Worm (Caenorhabditis elegans): ENCODE measurements around the gene F25B4.8.

ce11 chrV:5736068-5736467 is 44.6 kb upstream of the F25B4.8 start, which contains the start of gene K09H11.6:
- TF ChIP-seq skn-1 (tag; optimal IDR thresholded peaks at IDR 0.05) (no peak), unc-130 (GFP tag; optimal IDR thresholded peaks at IDR 0.05) (no peak), nhr-237 (tag; optimal IDR thresholded peaks at IDR 0.05) (no peak), ceh-28 (tag; optimal IDR thresholded peaks at IDR 0.05) (no peak), pha-4 (GFP tag; IDR thresholded peaks at IDR 0.05) (no peak), pha-4 (tag; optimal IDR thresholded peaks at IDR 0.05) (no peak), nhr-10 (tag; optimal IDR thresholded peaks at IDR 0.05) (no peak), dpl-1 (GFP tag; optimal IDR thresholded peaks at IDR 0.05) (no peak), cey-2 (tag; optimal IDR thresholded peaks at IDR 0.05; ENCODE audit: borderline replicate concordance, insufficient read depth) (no peak), unc-39 (tag; optimal IDR thresholded peaks at IDR 0.05) (no peak), nhr-111 (GFP tag; optimal IDR thresholded peaks at IDR 0.05) (no peak), ama-1 (optimal IDR thresholded peaks at IDR 0.05) (no peak), madf-9 (GFP tag; conservative IDR thresholded peaks at IDR 0.05) (no peak), pqm-1 (tag; optimal IDR thresholded peaks at IDR 0.05) (no peak), ZK546.5 (tag; optimal IDR thresholded peaks at IDR 0.05) (no peak)
